Worm (Caenorhabditis elegans): ENCODE measurements around the gene wht-8.

DNA sequence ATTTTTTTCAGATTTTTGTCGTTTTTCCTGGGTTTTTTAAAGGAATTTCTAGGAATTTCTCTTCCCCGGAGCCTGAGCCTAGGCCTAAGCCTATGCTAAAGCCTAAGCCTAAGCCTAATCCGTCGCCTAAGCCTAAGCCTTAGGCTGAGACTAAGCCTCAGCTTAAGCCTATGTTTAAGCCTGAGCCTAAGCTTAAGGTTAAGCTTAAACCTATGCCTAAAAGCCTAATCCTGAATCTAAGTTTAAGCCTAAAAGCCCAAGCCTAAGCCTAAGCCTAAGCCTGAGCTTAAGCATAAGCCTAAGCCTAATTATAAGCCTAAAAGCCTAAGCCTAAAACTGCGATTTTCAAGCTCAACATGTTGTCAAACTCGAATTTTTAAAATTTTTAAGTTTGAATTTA lies 24.5 kb upstream of the wht-8 start:
- no peak for TF ChIP-seq him-1 (tag; optimal IDR thresholded peaks at IDR 0.05)
- no peak for TF ChIP-seq W03F9.2 (tag; optimal IDR thresholded peaks at IDR 0.05)

Measured in whole organism, L4/young adult.